Worm (Caenorhabditis elegans): ENCODE data around the gene B0035.3.

B0035.3 gene

ce11 chrIV:11310624-11311023 lies 4.2 kb downstream of the B0035.3 start, which contains the start of gene znf-207 (continued):
- TF ChIP-seq ceh-34 (tag; optimal IDR thresholded peaks at IDR 0.05) (peak; percentile 59), syd-9 (tag; optimal IDR thresholded peaks at IDR 0.05) (peak; percentile 31), Y22D7AL.16 (tag; optimal IDR thresholded peaks at IDR 0.05) (no peak), ceh-22 (tag; optimal IDR thresholded peaks at IDR 0.05) (no peak), ceh-18 (tag; optimal IDR thresholded peaks at IDR 0.05) (peak; percentile 27), ceh-6 (GFP tag; optimal IDR thresholded peaks at IDR 0.05) (peak; percentile 31), ceh-19 (GFP tag; optimal IDR thresholded peaks at IDR 0.05) (peak; percentile 52), elt-4 (tag; optimal IDR thresholded peaks at IDR 0.05) (no peak), tbx-7 (tag; optimal IDR thresholded peaks at IDR 0.05) (peak; percentile 4), unc-55 (GFP tag; optimal IDR thresholded peaks at IDR 0.05) (no peak), mec-3 (tag; optimal IDR thresholded peaks at IDR 0.05; ENCODE audit: borderline replicate concordance) (no peak), dve-1 (tag; optimal IDR thresholded peaks at IDR 0.05) (no peak), ceh-2 (tag; optimal IDR thresholded peaks at IDR 0.05) (peak; percentile 69), K09A11.1 (tag; optimal IDR thresholded peaks at IDR 0.05; ENCODE audit: insufficient read depth) (peak; percentile 54), ttx-3 (tag; optimal IDR thresholded peaks at IDR 0.05) (peak; percentile 23), madf-2 (tag; optimal IDR thresholded peaks at IDR 0.05) (peak; percentile 36), lin-11 (tag; optimal IDR thresholded peaks at IDR 0.05) (peak; percentile 18), C38D4.7 (GFP tag; optimal IDR thresholded peaks at IDR 0.05) (peak; percentile 28), pax-1 (tag; optimal IDR thresholded peaks at IDR 0.05) (no peak), pat-9 (tag; optimal IDR thresholded peaks at IDR 0.05) (peak; percentile 3), hlh-30 (tag; optimal IDR thresholded peaks at IDR 0.05; ENCODE audit: insufficient read depth) (no peak), rnt-1 (tag; optimal IDR thresholded peaks at IDR 0.05) (no peak), ceh-14 (tag; optimal IDR thresholded peaks at IDR 0.05) (peak; percentile 90)

DNA sequence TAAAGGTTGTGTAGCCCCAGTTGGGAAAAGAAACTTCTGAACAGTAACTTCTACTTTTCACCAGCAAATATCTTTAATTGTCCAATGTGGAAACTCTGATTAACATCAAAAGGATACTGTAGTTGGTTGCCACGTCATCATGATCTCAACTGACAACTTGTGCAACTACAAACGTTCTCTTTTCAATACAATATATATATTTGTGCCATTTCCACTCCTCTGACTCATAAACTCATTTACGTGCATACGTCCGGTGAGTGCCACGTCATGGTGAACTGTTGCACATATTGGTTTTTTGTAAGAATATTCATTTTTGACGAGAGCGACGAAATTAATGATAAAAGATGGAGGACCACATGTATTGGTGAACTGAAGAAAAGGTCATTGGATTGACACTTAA lies 7.0 kb downstream of the B0035.3 start:
- no peak for TF ChIP-seq gmeb-2 (tag; optimal IDR thresholded peaks at IDR 0.05)
- no peak for TF ChIP-seq nhr-11 (tag; optimal IDR thresholded peaks at IDR 0.05)
- TF ChIP-seq ets-4 (tag; optimal IDR thresholded peaks at IDR 0.05) = no peak
- TF ChIP-seq ceh-34 (tag; optimal IDR thresholded peaks at IDR 0.05) = no peak
- no peak for TF ChIP-seq ref-2 (tag; optimal IDR thresholded peaks at IDR 0.05)
- TF ChIP-seq ama-1 (optimal IDR thresholded peaks at IDR 0.05) = no peak
- TF ChIP-seq eyg-1 (tag; optimal IDR thresholded peaks at IDR 0.05) = no peak
- TF ChIP-seq unc-55 (GFP tag; optimal IDR thresholded peaks at IDR 0.05) = no peak
- TF ChIP-seq nhr-232 (tag; optimal IDR thresholded peaks at IDR 0.05) = no peak
- TF ChIP-seq hlh-6 (tag; optimal IDR thresholded peaks at IDR 0.05) = no peak
- no peak for TF ChIP-seq madf-2 (tag; optimal IDR thresholded peaks at IDR 0.05)

DNA sequence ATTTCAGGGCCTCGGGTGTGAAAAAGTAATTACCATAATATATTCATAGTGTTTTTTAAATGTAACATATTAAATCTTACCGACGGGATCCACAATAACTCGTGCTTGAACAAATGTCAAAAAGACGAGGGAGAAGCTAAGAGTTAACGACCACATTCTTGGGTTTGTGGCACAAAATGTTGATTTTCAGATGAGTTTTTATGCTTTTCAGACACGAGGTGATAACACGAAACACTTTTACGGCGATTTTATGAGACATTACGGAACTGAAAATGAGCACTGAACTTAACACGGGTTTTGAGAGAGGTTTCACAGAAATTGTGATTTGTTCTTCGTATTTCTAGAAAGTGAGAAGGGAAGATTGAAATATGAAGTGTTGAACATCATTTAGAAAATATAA lies 8.2 kb downstream of the B0035.3 start, which contains the start of gene B0035.13:
Gene B0035.13 (minus strand): TSS at position 173 of the 400 bp plus-strand sequence.
- TF ChIP-seq pha-4 (tag; optimal IDR thresholded peaks at IDR 0.05) (no peak), ceh-19 (GFP tag; optimal IDR thresholded peaks at IDR 0.05) (no peak), unc-42 (tag; optimal IDR thresholded peaks at IDR 0.05) (no peak), ama-1 (optimal IDR thresholded peaks at IDR 0.05) (no peak), gmeb-2 (tag; optimal IDR thresholded peaks at IDR 0.05) (no peak), sdc-2 (tag; optimal IDR thresholded peaks at IDR 0.05) (no peak), ceh-6 (GFP tag; optimal IDR thresholded peaks at IDR 0.05) (no peak)

DNA sequence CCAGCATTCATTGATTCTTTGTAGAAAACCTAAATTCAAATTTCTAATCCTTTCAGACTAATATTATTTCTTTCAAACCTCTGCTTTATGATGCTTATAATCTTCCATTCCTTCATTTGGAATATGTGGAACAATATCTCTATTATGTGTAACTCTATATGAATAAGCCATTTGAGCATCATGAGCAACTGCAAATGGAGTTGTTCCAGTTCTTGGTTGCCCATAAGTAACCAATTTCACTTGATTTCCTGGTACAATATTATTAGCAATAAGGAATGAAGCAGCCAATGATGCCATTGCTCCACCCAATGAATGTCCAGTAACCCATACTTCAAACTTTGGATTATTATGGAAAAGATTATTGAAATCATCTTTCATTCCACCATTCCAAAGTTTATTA lies 9.8 kb downstream of the B0035.3 start:
- TF ChIP-seq elt-4 (tag; optimal IDR thresholded peaks at IDR 0.05) (no peak), nfya-1 (tag; optimal IDR thresholded peaks at IDR 0.05) (no peak), tbx-2 (tag; optimal IDR thresholded peaks at IDR 0.05) (no peak), unc-55 (GFP tag; optimal IDR thresholded peaks at IDR 0.05) (no peak), K09A11.1 (tag; optimal IDR thresholded peaks at IDR 0.05; ENCODE audit: insufficient read depth) (no peak), F13H6.1 (tag; optimal IDR thresholded peaks at IDR 0.05) (no peak), hlh-13 (GFP tag; optimal IDR thresholded peaks at IDR 0.05) (no peak)

Data from whole organism, late embryonic.